Fruit fly (Drosophila melanogaster): ENCODE measurements around the gene CG15260.

The CG15260 gene

DNA sequence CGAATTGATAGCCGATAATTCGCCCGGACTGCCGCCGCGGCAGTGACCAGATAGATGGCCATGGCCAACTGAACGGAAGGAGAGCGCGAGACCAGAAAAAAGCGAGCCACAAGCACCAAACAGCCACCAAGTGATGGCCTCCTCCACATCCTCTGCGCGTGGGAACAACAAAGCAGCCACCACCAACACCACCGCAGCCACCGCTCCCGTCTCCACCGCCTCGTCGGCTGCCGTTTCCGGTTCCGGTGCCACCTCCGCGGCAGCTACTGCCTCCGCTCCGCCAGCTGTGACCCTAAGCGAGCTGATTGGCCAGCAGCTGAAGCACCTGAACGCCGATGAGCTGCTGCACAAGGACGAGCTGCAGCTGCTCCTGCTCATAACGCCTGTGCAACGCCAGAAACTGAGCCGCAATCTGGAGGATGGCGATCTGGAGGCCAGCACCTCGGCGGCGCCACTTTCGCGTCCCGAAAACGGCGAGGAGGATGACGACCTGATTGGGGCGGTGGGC is 43.0 kb downstream of the CG15260 start (continued):
- peak; percentile 55 for TF ChIP-seq Ets97D (GFP tag; optimal IDR thresholded peaks at IDR 0.05)
- TF ChIP-seq CG11723 (GFP tag; optimal IDR thresholded peaks at IDR 0.05) = no peak
- TF ChIP-seq CG6272 (GFP tag; IDR thresholded peaks at IDR 0.05) = 0 out of 2 replicates have a peak, but pooled peaks have one; percentile 1
- TF ChIP-seq gt (GFP tag; IDR thresholded peaks at IDR 0.05) = no peak
- no peak for TF ChIP-seq toy (GFP tag; IDR thresholded peaks at IDR 0.05)
- TF ChIP-seq CG10366 (GFP tag; IDR thresholded peaks at IDR 0.05) = no peak
- no peak for TF ChIP-seq CG10209 (GFP tag; optimal IDR thresholded peaks at IDR 0.05)
- TF ChIP-seq CG3847 (GFP tag; IDR thresholded peaks at IDR 0.05) = no peak
- TF ChIP-seq tin (GFP tag; optimal IDR thresholded peaks at IDR 0.05) = no peak
- no peak for TF ChIP-seq btn (GFP tag; optimal IDR thresholded peaks at IDR 0.05)
- TF ChIP-seq pb (GFP tag; optimal IDR thresholded peaks at IDR 0.05) = peak; percentile 39
- no peak for TF ChIP-seq fru (optimal IDR thresholded peaks at IDR 0.05)
- no peak for TF ChIP-seq CG18476 (GFP tag; optimal IDR thresholded peaks at IDR 0.05)
- TF ChIP-seq sens (GFP tag) = peak; percentile 73
- TF ChIP-seq tio (GFP tag; optimal IDR thresholded peaks at IDR 0.05) = no peak
- TF ChIP-seq CG4730 (GFP tag; IDR thresholded peaks at IDR 0.05) = no peak
- TF ChIP-seq CG34422 (GFP tag; IDR thresholded peaks at IDR 0.05) = no peak
- peak; percentile 79 for TF ChIP-seq Med (GFP tag)
- TF ChIP-seq CG14965 (GFP tag; optimal IDR thresholded peaks at IDR 0.05; ENCODE audit: borderline replicate concordance) = peak; percentile 14
- TF ChIP-seq CG13894 (tag; optimal IDR thresholded peaks at IDR 0.05) = no peak
- no peak for TF ChIP-seq CG8924 (tag; optimal IDR thresholded peaks at IDR 0.05)

dm6 chr2L:15248163-15249005 is 43.7 kb downstream of the CG15260 start, which contains the start of gene dao:
Gene dao, plus strand, starts transcription at chr2L:15248879.
- peak; percentile 59 for TF ChIP-seq CG2678 (tag; optimal IDR thresholded peaks at IDR 0.05)
- TF ChIP-seq al (GFP tag; IDR thresholded peaks at IDR 0.05) = no peak; the same call in 1 of the 2 replicates
- peak; percentile 6; the same call in 1 of the 3 replicates for TF ChIP-seq CG7963 (GFP tag; IDR thresholded peaks at IDR 0.05; ENCODE audit: partially characterized antibody)
- TF ChIP-seq CG14441 (GFP tag; IDR thresholded peaks at IDR 0.05) = peak; percentile 56; the same call in 1 of the 2 replicates
- TF ChIP-seq MESR4 (GFP tag; optimal IDR thresholded peaks at IDR 0.05) = no peak
- no peak for TF ChIP-seq maf-S (GFP tag; optimal IDR thresholded peaks at IDR 0.05)
- TF ChIP-seq CG12219 (GFP tag; optimal IDR thresholded peaks at IDR 0.05) = no peak
- TF ChIP-seq gfzf (GFP tag; optimal IDR thresholded peaks at IDR 0.05) = peak; percentile 20
- TF ChIP-seq CG2116 (GFP tag; optimal IDR thresholded peaks at IDR 0.05) = peak; percentile 28
- TF ChIP-seq Dp (GFP tag; optimal IDR thresholded peaks at IDR 0.05) = peak; percentile 86
- peak; percentile 12 for TF ChIP-seq CG5245 (GFP tag; optimal IDR thresholded peaks at IDR 0.05)
- TF ChIP-seq knrl (GFP tag; IDR thresholded peaks at IDR 0.05; ENCODE audit: partially characterized antibody) = peak; percentile 85
- peak; percentile 90 for TF ChIP-seq E2f2 (GFP tag; IDR thresholded peaks at IDR 0.05)
- 0 out of 2 replicates have a peak, but pooled peaks have one; percentile 34 for TF ChIP-seq CG6689 (GFP tag; IDR thresholded peaks at IDR 0.05)
- peak; percentile 54 for TF ChIP-seq CG18599 (GFP tag; optimal IDR thresholded peaks at IDR 0.05)
- peak; percentile 72 for TF ChIP-seq nmo (GFP tag; optimal IDR thresholded peaks at IDR 0.05)
- no peak for TF ChIP-seq CG1792 (GFP tag; optimal IDR thresholded peaks at IDR 0.05)
- TF ChIP-seq NK7.1 (GFP tag; optimal IDR thresholded peaks at IDR 0.05) = no peak
- peak; percentile 54 for TF ChIP-seq CG2712 (tag; optimal IDR thresholded peaks at IDR 0.05)
- TF ChIP-seq prd (optimal IDR thresholded peaks at IDR 0.05) = no peak
- peak; percentile 70; the same call in 2 of the 3 replicates for TF ChIP-seq prd (GFP tag; IDR thresholded peaks at IDR 0.05)
- TF ChIP-seq gsb (GFP tag; IDR thresholded peaks at IDR 0.05) = 0 out of 2 replicates have a peak, but pooled peaks have one; percentile 6
- peak; percentile 30 for TF ChIP-seq BtbVII (GFP tag; optimal IDR thresholded peaks at IDR 0.05)
- no peak for TF ChIP-seq eyg (GFP tag; optimal IDR thresholded peaks at IDR 0.05)
- peak; percentile 18 for TF ChIP-seq fu2 (GFP tag; optimal IDR thresholded peaks at IDR 0.05)
- TF ChIP-seq CG12299 (tag; optimal IDR thresholded peaks at IDR 0.05) = peak; percentile 11
- TF ChIP-seq CG8944 (GFP tag; optimal IDR thresholded peaks at IDR 0.05) = peak; percentile 36
- peak; percentile 36; the same call in 1 of the 2 replicates for TF ChIP-seq tna (GFP tag; IDR thresholded peaks at IDR 0.05; ENCODE audit: partially characterized antibody)
- peak; percentile 23; the same call in 1 of the 2 replicates for TF ChIP-seq HLH3B (GFP tag; IDR thresholded peaks at IDR 0.05)

Measured in whole organism, embryonic.